Worm (Caenorhabditis elegans) whole organism, L2 larva: ENCODE measurements around the gene C35A5.10.

Source experiments
- aly-2 ChIP-seq: fragments of 150-350 bp; optimal IDR thresholded peaks from 2 replicates; lab custom pipeline; 2014; ENCODE audit warnings: missing biosample characterization, missing genetic modification characterization
- ama-1 ChIP-seq: fragments of 150-350 bp; optimal IDR thresholded peaks from 2 replicates; lab custom pipeline; 2018; ENCODE audit warnings: inconsistent platforms
- crh-2 ChIP-seq: sonication (generic microtip); optimal IDR thresholded peaks from 2 replicates; lab custom pipeline; 2017; ENCODE audit warnings: missing biosample characterization, missing genetic modification characterization
- fos-1 ChIP-seq: fragments of 150-350 bp; optimal IDR thresholded peaks from 2 replicates; lab custom pipeline; 2014; ENCODE audit warnings: missing biosample characterization, missing genetic modification characterization
- lin-13 ChIP-seq: fragments of 150-350 bp; optimal IDR thresholded peaks from 2 replicates; lab custom pipeline; 2014; ENCODE audit warnings: missing biosample characterization, missing genetic modification reagents, missing genetic modification characterization
- lsy-2 ChIP-seq, 2 experiments: fragments of 150-350 bp in 1 of 2; sonication (generic microtip) in 1 of 2; optimal IDR thresholded peaks; 2 replicates each; lab custom pipeline; 2014 to 2017; ENCODE audit warnings: missing biosample characterization in 2 of 2, missing genetic modification characterization in 2 of 2
- ztf-11 ChIP-seq: sonication (generic microtip); optimal IDR thresholded peaks from 2 replicates; lab custom pipeline; 2017; ENCODE audit warnings: missing biosample characterization, missing genetic modification characterization

DNA sequence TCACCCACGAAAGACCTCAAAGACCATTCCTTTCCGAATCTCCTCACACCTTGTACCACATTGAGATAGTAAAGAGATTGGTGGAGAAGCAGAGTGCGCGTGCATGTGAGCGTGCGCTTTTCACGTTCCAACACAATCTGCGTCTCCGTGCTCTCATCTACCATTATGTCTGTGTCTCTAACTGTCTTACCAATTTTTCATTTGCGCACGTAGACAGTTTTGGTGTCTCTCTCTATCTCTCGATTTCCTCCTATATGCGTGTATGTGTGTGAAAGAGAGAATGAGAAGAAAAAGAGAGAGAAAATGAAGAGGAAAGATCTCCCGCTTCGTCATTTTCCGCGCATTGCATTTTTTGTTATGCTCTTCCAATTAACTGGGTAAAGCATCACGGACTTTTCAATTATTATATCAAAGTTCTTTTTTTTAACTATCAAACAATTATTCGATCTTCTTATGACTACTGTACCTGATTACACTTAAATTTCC is 37.3 kb upstream of the C35A5.10 start:
- TF ChIP-seq lin-13 (peak; percentile 89), ama-1 (lab: Kevin White, UChicago) (peak; percentile 52), crh-2 (tag; lab: Kevin White, UChicago) (peak; percentile 98), aly-2 (tag; lab: Kevin White, UChicago) (no peak), lsy-2 (tag; optimal IDR thresholded peaks at IDR 0.05; lab: Kevin White, UChicago) (peak; percentile 71 to 94), fos-1 (tag; lab: Kevin White, UChicago) (peak; percentile 94), ztf-11 (tag; lab: Kevin White, UChicago) (no peak)
